Fruit fly (Drosophila melanogaster) whole organism, prepupa: ENCODE measurements around the gene CG32437.

Source experiments
- Blimp-1 ChIP-seq: fragments of 200-800 bp; sonication (Bioruptor generic); optimal IDR thresholded peaks from 3 replicates; lab custom pipeline; 2017; ENCODE audit warnings: missing biosample characterization, missing genetic modification characterization, mild to moderate bottlenecking, moderate library complexity, missing genetic modification reagents
- CG10631 ChIP-seq: fragments of 200-800 bp; sonication (Bioruptor generic); optimal IDR thresholded peaks from 2 replicates; lab custom pipeline; 2016; ENCODE audit warnings: missing biosample characterization, missing genetic modification characterization
- CG10669 ChIP-seq: fragments of 200-800 bp; sonication (Bioruptor generic); optimal IDR thresholded peaks from 3 replicates; lab custom pipeline; 2018; ENCODE audit warnings: missing biosample characterization, mild to moderate bottlenecking, missing genetic modification characterization, moderate library complexity
- CG11294 ChIP-seq: fragments of 200-800 bp; sonication (Bioruptor generic); IDR thresholded peaks from 2 replicates; pipeline ENCODE4 v1.3.6; 2022; ENCODE audit warnings: missing biosample characterization, missing genetic modification characterization
- CG11902 ChIP-seq: fragments of 200-800 bp; sonication (Bioruptor generic); optimal IDR thresholded peaks from 3 replicates; lab custom pipeline; 2016; ENCODE audit warnings: missing biosample characterization, missing genetic modification characterization
- CG15336 ChIP-seq: fragments of 200-800 bp; sonication (Bioruptor generic); IDR thresholded peaks from 2 replicates; pipeline ENCODE4 v1.3.6; 2022; ENCODE audit warnings: missing biosample characterization, missing genetic modification characterization
- CG3032 ChIP-seq: fragments of 200-800 bp; optimal IDR thresholded peaks from 2 replicates; lab custom pipeline; 2019; ENCODE audit warnings: missing biosample characterization, mild to moderate bottlenecking, missing genetic modification characterization, moderate library complexity
- CG32006 ChIP-seq: fragments of 200-800 bp; sonication (Bioruptor generic); optimal IDR thresholded peaks from 3 replicates; lab custom pipeline; 2017; ENCODE audit warnings: missing biosample characterization, mild to moderate bottlenecking, missing genetic modification characterization
- CG34406 ChIP-seq: fragments of 200-800 bp; sonication (Bioruptor generic); optimal IDR thresholded peaks from 3 replicates; lab custom pipeline; 2016; ENCODE audit warnings: missing biosample characterization, missing genetic modification characterization
- CG3919 ChIP-seq: fragments of 200-800 bp; sonication (Bioruptor generic); optimal IDR thresholded peaks from 3 replicates; lab custom pipeline; 2016; ENCODE audit warnings: missing biosample characterization, missing genetic modification characterization
- CG4318 ChIP-seq: fragments of 200-800 bp; sonication (Bioruptor generic); optimal IDR thresholded peaks from 3 replicates; lab custom pipeline; 2017; ENCODE audit warnings: missing biosample characterization, mild to moderate bottlenecking, missing genetic modification characterization
- CG6163 ChIP-seq: fragments of 200-800 bp; sonication (Bioruptor generic); IDR thresholded peaks from 3 replicates; pipeline ENCODE4 v1.3.6; 2022; ENCODE audit warnings: missing biosample characterization, missing genetic modification characterization
- CG6276 ChIP-seq: fragments of 200-800 bp; sonication (Bioruptor generic); optimal IDR thresholded peaks from 2 replicates; lab custom pipeline; 2017; ENCODE audit warnings: missing biosample characterization, mild to moderate bottlenecking, missing genetic modification characterization
- CG6792 ChIP-seq: fragments of 200-800 bp; sonication (Bioruptor generic); optimal IDR thresholded peaks from 3 replicates; lab custom pipeline; 2016; ENCODE audit warnings: missing biosample characterization, missing genetic modification characterization
- CG6854 ChIP-seq: fragments of 200-800 bp; sonication (Bioruptor generic); optimal IDR thresholded peaks from 2 replicates; lab custom pipeline; 2017; ENCODE audit warnings: missing biosample characterization, mild to moderate bottlenecking, missing genetic modification characterization
- CG7368 ChIP-seq: fragments of 200-800 bp; sonication (Bioruptor generic); optimal IDR thresholded peaks from 3 replicates; lab custom pipeline; 2016; ENCODE audit warnings: missing biosample characterization, missing genetic modification characterization
- CG8319 ChIP-seq: fragments of 200-800 bp; sonication (Bioruptor generic); optimal IDR thresholded peaks from 3 replicates; lab custom pipeline; 2016; ENCODE audit warnings: missing biosample characterization, missing genetic modification characterization
- CG9139 ChIP-seq: fragments of 200-800 bp; sonication (Bioruptor generic); optimal IDR thresholded peaks from 3 replicates; lab custom pipeline; 2017; ENCODE audit warnings: missing biosample characterization, mild to moderate bottlenecking, missing genetic modification characterization
- Eip75B ChIP-seq: fragments of 200-800 bp; sonication (Bioruptor generic); optimal IDR thresholded peaks from 3 replicates; lab custom pipeline; 2016; ENCODE audit warnings: missing biosample characterization, missing genetic modification characterization
- Eip78C ChIP-seq: fragments of 200-800 bp; sonication (Bioruptor generic); peaks from one replicate; lab custom pipeline; 2016; ENCODE audit warnings: missing biosample characterization, missing genetic modification characterization
- Ets21C ChIP-seq: fragments of 200-800 bp; sonication (Bioruptor generic); optimal IDR thresholded peaks from 3 replicates; lab custom pipeline; 2016; ENCODE audit warnings: missing biosample characterization, missing genetic modification characterization
- Ets96B ChIP-seq: fragments of 200-800 bp; optimal IDR thresholded peaks from 2 replicates; lab custom pipeline; 2019; ENCODE audit warnings: missing biosample characterization, mild to moderate bottlenecking, missing genetic modification characterization, moderate library complexity
- Gug ChIP-seq: fragments of 200-800 bp; sonication (Bioruptor generic); IDR thresholded peaks from 2 replicates; pipeline ENCODE4 v1.3.6; 2022; ENCODE audit warnings: missing biosample characterization, missing genetic modification characterization
- Hr38 ChIP-seq: sonication (Bioruptor generic); optimal IDR thresholded peaks from 2 replicates; lab custom pipeline; 2016; ENCODE audit warnings: missing biosample characterization, missing genetic modification characterization
- Hr39 ChIP-seq: fragments of 200-800 bp; sonication (Bioruptor generic); optimal IDR thresholded peaks from 2 replicates; lab custom pipeline; 2016; ENCODE audit warnings: missing biosample characterization, missing genetic modification characterization
- Hr4 ChIP-seq: fragments of 200-800 bp; sonication (Bioruptor generic); optimal IDR thresholded peaks from 3 replicates; lab custom pipeline; 2016; ENCODE audit warnings: missing biosample characterization, missing genetic modification characterization
- Met ChIP-seq: fragments of 200-800 bp; sonication (Bioruptor generic); optimal IDR thresholded peaks from 3 replicates; lab custom pipeline; 2016; ENCODE audit warnings: missing biosample characterization, missing genetic modification characterization
- Smox ChIP-seq: fragments of 200-800 bp; sonication (Bioruptor generic); optimal IDR thresholded peaks from 3 replicates; lab custom pipeline; 2016; ENCODE audit warnings: missing biosample characterization, missing genetic modification characterization
- Sox14 ChIP-seq: fragments of 200-800 bp; sonication (Bioruptor generic); optimal IDR thresholded peaks from 3 replicates; lab custom pipeline; 2016; ENCODE audit warnings: missing biosample characterization, missing genetic modification characterization
- Sox15 ChIP-seq: fragments of 200-800 bp; sonication (Bioruptor generic); optimal IDR thresholded peaks from 3 replicates; lab custom pipeline; 2016; ENCODE audit warnings: missing biosample characterization, missing genetic modification characterization
- cyc ChIP-seq: fragments of 200-800 bp; sonication (Bioruptor generic); optimal IDR thresholded peaks from 3 replicates; lab custom pipeline; 2016; ENCODE audit warnings: missing biosample characterization, missing genetic modification characterization
- dsx ChIP-seq: fragments of 200-800 bp; optimal IDR thresholded peaks from 3 replicates; lab custom pipeline; 2019; ENCODE audit warnings: missing biosample characterization, mild to moderate bottlenecking, missing genetic modification characterization, moderate library complexity; ENCODE audit not compliant: poor library complexity, severe bottlenecking
- eg ChIP-seq: fragments of 200-800 bp; sonication (Bioruptor generic); IDR thresholded peaks from 3 replicates; pipeline ENCODE4 v1.3.6; 2022; ENCODE audit warnings: missing biosample characterization, missing genetic modification characterization
- fkh ChIP-seq: fragments of 200-800 bp; sonication (Bioruptor generic); optimal IDR thresholded peaks from 3 replicates; lab custom pipeline; 2017; ENCODE audit warnings: missing biosample characterization, mild to moderate bottlenecking, missing genetic modification characterization, moderate library complexity
- lz ChIP-seq: fragments of 200-800 bp; sonication (Bioruptor generic); optimal IDR thresholded peaks from 3 replicates; lab custom pipeline; 2016; ENCODE audit warnings: missing biosample characterization, missing genetic modification characterization
- net ChIP-seq: fragments of 200-800 bp; sonication (Bioruptor generic); optimal IDR thresholded peaks from 3 replicates; lab custom pipeline; 2016; ENCODE audit warnings: missing biosample characterization, missing genetic modification characterization
- spab ChIP-seq: fragments of 200-800 bp; sonication (Bioruptor generic); optimal IDR thresholded peaks from 2 replicates; lab custom pipeline; 2017; ENCODE audit warnings: missing biosample characterization, mild to moderate bottlenecking, missing genetic modification characterization, missing genetic modification reagents
- ss ChIP-seq, 2 experiments: fragments of 200-800 bp; sonication (Bioruptor generic); optimal IDR thresholded peaks; 2 replicates in 1 of 2; 3 replicates in 1 of 2; lab custom pipeline; 2017 to 2018; ENCODE audit warnings: mild to moderate bottlenecking in 2 of 2, missing biosample characterization in 2 of 2, missing genetic modification characterization in 2 of 2, moderate library complexity in 1 of 2
- svp ChIP-seq: fragments of 200-800 bp; sonication (Bioruptor generic); peaks from one replicate; lab custom pipeline; 2016; ENCODE audit warnings: missing biosample characterization, missing genetic modification characterization
- vri ChIP-seq: fragments of 200-800 bp; sonication (Bioruptor generic); optimal IDR thresholded peaks from 3 replicates; lab custom pipeline; 2016; ENCODE audit warnings: missing biosample characterization, mild to moderate bottlenecking, missing genetic modification characterization

Gene CG32437

dm6 chr3L:21371230-21371629 lies 13.7 kb downstream of the CG32437 start:
- TF ChIP-seq spab (GFP tag; lab: Kevin White, UChicago) (no peak), svp (GFP tag; lab: Kevin White, UChicago) (peak; percentile 2)
- TF ChIP-seq, all 60 proteins: peak for 1

- TF ChIP-seq Hr39 (GFP tag; lab: Kevin White, UChicago): no peak
- TF ChIP-seq vri (GFP tag; lab: Kevin White, UChicago): no peak
- no peak for TF ChIP-seq lz (GFP tag; lab: Kevin White, UChicago)
- no peak for TF ChIP-seq CG32006 (GFP tag; lab: Kevin White, UChicago)
- no peak for TF ChIP-seq ss (GFP tag; optimal IDR thresholded peaks at IDR 0.05; lab: Kevin White, UChicago)
- TF ChIP-seq CG10631 (GFP tag; lab: Kevin White, UChicago): no peak
- TF ChIP-seq CG11902: no peak
Observed at dm6 chr3L:21380126-21380525, 22.6 kb downstream of the CG32437 start.

dm6 chr3L:21380581-21381175 lies 23.2 kb downstream of the CG32437 start:
- TF ChIP-seq svp (GFP tag; lab: Kevin White, UChicago): peak; percentile 97
- no peak for TF ChIP-seq eg (GFP tag; lab: Robert Waterston, UW)
- peak; percentile 65 for TF ChIP-seq Eip78C (GFP tag; lab: Kevin White, UChicago)
- TF ChIP-seq CG6276: no peak

- TF ChIP-seq Eip78C (GFP tag; lab: Kevin White, UChicago) (no peak), cyc (GFP tag; lab: Kevin White, UChicago) (no peak), Met (GFP tag; lab: Kevin White, UChicago) (no peak), vri (GFP tag; lab: Kevin White, UChicago) (no peak), CG3919 (GFP tag; lab: Kevin White, UChicago) (no peak), CG7368 (no peak), CG3032 (tag; lab: Kevin White, UChicago) (no peak), CG11294 (GFP tag; lab: Robert Waterston, UW) (no peak), svp (GFP tag; lab: Kevin White, UChicago) (no peak)
Observed at dm6 chr3L:21381746-21382145, 24.3 kb downstream of the CG32437 start.

dm6 chr3L:21382158-21382610 lies 24.7 kb downstream of the CG32437 start, which contains the start of gene rgn:
Gene rgn (plus strand): TSS chr3L:21382501.
- TF ChIP-seq CG10669 (peak; percentile 82), Ets21C (GFP tag; lab: Kevin White, UChicago) (peak; percentile 54), Ets96B (tag; lab: Kevin White, UChicago) (peak; percentile 88), CG10631 (GFP tag; lab: Kevin White, UChicago) (peak; percentile 92), Hr38 (GFP tag; lab: Kevin White, UChicago) (no peak), dsx (GFP tag; lab: Kevin White, UChicago) (peak; percentile 80), CG6163 (GFP tag; lab: Robert Waterston, UW) (peak; percentile 88), Smox (peak; percentile 74), CG7368 (peak; percentile 81), CG34406 (GFP tag; lab: Kevin White, UChicago) (peak; percentile 91), lz (GFP tag; lab: Kevin White, UChicago) (peak; percentile 80), CG6854 (GFP tag; lab: Kevin White, UChicago) (peak; percentile 62), CG32006 (GFP tag; lab: Kevin White, UChicago) (peak; percentile 97), Sox15 (GFP tag; lab: Kevin White, UChicago) (peak; percentile 80), eg (GFP tag; lab: Robert Waterston, UW) (peak; percentile 88), CG4318 (GFP tag; lab: Kevin White, UChicago) (peak; percentile 91), CG11902 (peak; percentile 70), Hr4 (peak; percentile 89), vri (GFP tag; lab: Kevin White, UChicago) (peak; percentile 56), CG11294 (GFP tag; lab: Robert Waterston, UW) (peak; percentile 68), Sox14 (peak; percentile 84), CG15336 (GFP tag; lab: Robert Waterston, UW) (peak; percentile 90), CG3032 (tag; lab: Kevin White, UChicago) (peak; percentile 87), Eip75B (peak; percentile 78), cyc (GFP tag; lab: Kevin White, UChicago) (peak; percentile 78), CG9139 (peak; percentile 69), CG8319 (GFP tag; lab: Kevin White, UChicago) (peak; percentile 81), Gug (GFP tag; lab: Robert Waterston, UW) (peak; percentile 84), net (peak; percentile 87), fkh (GFP tag; lab: Kevin White, UChicago) (peak; percentile 8), ss (GFP tag; optimal IDR thresholded peaks at IDR 0.05; lab: Kevin White, UChicago) (peak; percentile 76 to 85), CG6276 (peak; percentile 89), Blimp-1 (GFP tag; lab: Kevin White, UChicago) (peak; percentile 61), CG6792 (peak; percentile 83)
